Worm (Caenorhabditis elegans) whole organism, L3 larva: ENCODE results near the gene rom-2.

ENCODE experiments used
- elt-1 ChIP-seq: fragments of 150-350 bp; optimal IDR thresholded peaks from 2 replicates; lab custom pipeline; 2014; ENCODE audit warnings: missing biosample characterization, missing genetic modification characterization
- nhr-77 ChIP-seq: fragments of 150-350 bp; optimal IDR thresholded peaks from 2 replicates; lab custom pipeline; 2014; ENCODE audit warnings: missing biosample characterization, missing genetic modification characterization
- ztf-11 ChIP-seq: fragments of 150-350 bp; optimal IDR thresholded peaks from 2 replicates; lab custom pipeline; 2014; ENCODE audit warnings: missing biosample characterization, missing genetic modification characterization

- TF ChIP-seq ztf-11 (tag; lab: Kevin White, UChicago) (no peak), elt-1 (tag; lab: Kevin White, UChicago) (no peak), nhr-77 (tag; lab: Kevin White, UChicago) (no peak)
Observed at ce11 chrIII:9620148-9620547, 24.7 kb upstream of the rom-2 start.
